Fruit fly (Drosophila melanogaster) whole organism, embryonic: ENCODE results near the gene CG8191.

Experiments used
- ATbp ChIP-seq: fragments of 200-800 bp; sonication (Bioruptor generic); optimal IDR thresholded peaks from 2 replicates; lab custom pipeline; 2017; ENCODE audit warnings: missing biosample characterization, mild to moderate bottlenecking, missing genetic modification characterization, missing genetic modification reagents
- BEAF-32 ChIP-seq: fragments of 200-800 bp; sonication (Bioruptor generic); optimal IDR thresholded peaks from 3 replicates; lab custom pipeline; 2017; ENCODE audit warnings: missing biosample characterization, missing genetic modification characterization, mild to moderate bottlenecking, moderate library complexity, missing genetic modification reagents
- CG10209 ChIP-seq: fragments of 200-800 bp; sonication (Bioruptor generic); optimal IDR thresholded peaks from 3 replicates; lab custom pipeline; 2017; ENCODE audit warnings: missing biosample characterization, mild to moderate bottlenecking, missing genetic modification characterization, missing genetic modification reagents
- CG11504 ChIP-seq: fragments of 200-800 bp; sonication (Bioruptor generic); optimal IDR thresholded peaks from 3 replicates; lab custom pipeline; 2019; ENCODE audit warnings: missing biosample characterization, mild to moderate bottlenecking, missing genetic modification characterization, moderate library complexity
- CG11695 ChIP-seq: fragments of 200-800 bp; sonication (Bioruptor generic); IDR thresholded peaks from 3 replicates; pipeline ENCODE4 v1.3.6; 2022; ENCODE audit warnings: missing biosample characterization, missing genetic modification characterization
- CG15696 ChIP-seq: fragments of 200-800 bp; sonication (Bioruptor generic); optimal IDR thresholded peaks from 2 replicates; lab custom pipeline; 2019; ENCODE audit warnings: missing biosample characterization, mild to moderate bottlenecking, missing genetic modification characterization, moderate library complexity
- CG16815 ChIP-seq: fragments of 200-800 bp; sonication (Bioruptor generic); optimal IDR thresholded peaks from 3 replicates; lab custom pipeline; 2017; ENCODE audit warnings: missing biosample characterization, mild to moderate bottlenecking, missing genetic modification characterization
- CG1792 ChIP-seq: fragments of 200-800 bp; sonication (Bioruptor generic); optimal IDR thresholded peaks from 2 replicates; lab custom pipeline; 2016; ENCODE audit warnings: missing biosample characterization, missing genetic modification characterization
- CG18764 ChIP-seq: fragments of 200-800 bp; sonication (Bioruptor generic); optimal IDR thresholded peaks from 3 replicates; lab custom pipeline; 2016; ENCODE audit warnings: missing biosample characterization, missing genetic modification characterization
- CG2875 ChIP-seq: fragments of 200-800 bp; sonication (Bioruptor generic); optimal IDR thresholded peaks from 2 replicates; lab custom pipeline; 2017; ENCODE audit warnings: missing biosample characterization, mild to moderate bottlenecking, missing genetic modification characterization, missing genetic modification reagents
- CG33557 ChIP-seq: fragments of 200-800 bp; sonication (Bioruptor generic); optimal IDR thresholded peaks from 2 replicates; lab custom pipeline; 2019; ENCODE audit warnings: missing biosample characterization, mild to moderate bottlenecking, missing genetic modification characterization, moderate library complexity
- CG4282 ChIP-seq: fragments of 200-800 bp; sonication (Bioruptor generic); optimal IDR thresholded peaks from 2 replicates; lab custom pipeline; 2016; ENCODE audit warnings: missing biosample characterization, missing genetic modification characterization
- CG4730 ChIP-seq: fragments of 200-800 bp; sonication (Bioruptor generic); IDR thresholded peaks from 2 replicates; pipeline ENCODE4 v1.3.6; 2022; ENCODE audit warnings: missing biosample characterization, missing genetic modification characterization
- CG4854 ChIP-seq: fragments of 200-800 bp; sonication (Bioruptor generic); optimal IDR thresholded peaks from 2 replicates; lab custom pipeline; 2016; ENCODE audit warnings: missing biosample characterization, missing genetic modification characterization, inconsistent platforms
- CG6272 ChIP-seq: fragments of 200-800 bp; sonication (Bioruptor generic); IDR thresholded peaks from 2 replicates; pipeline ENCODE4 v1.3.6; 2022; ENCODE audit warnings: missing biosample characterization, missing genetic modification characterization
- CG7556 ChIP-seq: fragments of 200-800 bp; sonication (Bioruptor generic); optimal IDR thresholded peaks from 2 replicates; lab custom pipeline; 2017; ENCODE audit warnings: missing biosample characterization, mild to moderate bottlenecking, missing genetic modification characterization
- CG7839 ChIP-seq: fragments of 200-800 bp; sonication (Bioruptor generic); optimal IDR thresholded peaks from 3 replicates; lab custom pipeline; 2018; ENCODE audit warnings: missing biosample characterization, mild to moderate bottlenecking, missing genetic modification characterization, moderate library complexity
- CG8089 ChIP-seq: fragments of 200-800 bp; sonication (Bioruptor generic); optimal IDR thresholded peaks from 3 replicates; lab custom pipeline; 2016; ENCODE audit warnings: missing biosample characterization, missing genetic modification characterization
- CG8281 ChIP-seq: fragments of 200-800 bp; sonication (Bioruptor generic); optimal IDR thresholded peaks from 2 replicates; lab custom pipeline; 2018; ENCODE audit warnings: missing biosample characterization, mild to moderate bottlenecking, missing genetic modification characterization, moderate library complexity
- Camta ChIP-seq: fragments of 200-800 bp; sonication (Bioruptor generic); optimal IDR thresholded peaks from 2 replicates; lab custom pipeline; 2016; ENCODE audit warnings: missing biosample characterization, missing genetic modification characterization
- HmgZ ChIP-seq: fragments of 200-800 bp; sonication (Bioruptor generic); optimal IDR thresholded peaks from 2 replicates; lab custom pipeline; 2018; ENCODE audit warnings: missing biosample characterization, mild to moderate bottlenecking, missing genetic modification characterization
- Hr78 ChIP-seq, 2 experiments: fragments of 200-800 bp in 1 of 2; fragments of >200 bp in 1 of 2; sonication (Bioruptor generic) in 1 of 2; optimal IDR thresholded peaks; 2 replicates each; lab custom pipeline; 2017 to 2019; ENCODE audit warnings: missing biosample characterization in 2 of 2, missing genetic modification characterization in 2 of 2, mild to moderate bottlenecking in 1 of 2, moderate library complexity in 1 of 2
- NC2β ChIP-seq: fragments of 200-800 bp; sonication (Bioruptor generic); optimal IDR thresholded peaks from 2 replicates; lab custom pipeline; 2016; ENCODE audit warnings: missing biosample characterization, missing genetic modification characterization
- Scr ChIP-seq: fragments of 200-800 bp; sonication (Bioruptor generic); IDR thresholded peaks from 2 replicates; pipeline ENCODE4 v1.3.6; 2022; ENCODE audit warnings: missing biosample characterization, missing genetic modification characterization; ENCODE audit not compliant: partially characterized antibody
- Sry-β ChIP-seq: fragments of 200-800 bp; sonication (Bioruptor generic); optimal IDR thresholded peaks from 2 replicates; lab custom pipeline; 2018; ENCODE audit warnings: missing biosample characterization, mild to moderate bottlenecking, missing genetic modification characterization, moderate library complexity
- Xbp1 ChIP-seq: fragments of 200-800 bp; sonication (Bioruptor generic); optimal IDR thresholded peaks from 3 replicates; lab custom pipeline; 2016; ENCODE audit warnings: missing biosample characterization, mild to moderate bottlenecking, missing genetic modification characterization
- bsh ChIP-seq, 2 experiments: fragments of 200-800 bp; sonication (Bioruptor generic); optimal IDR thresholded peaks; 2 replicates each; lab custom pipeline; 2017 to 2018; ENCODE audit warnings: mild to moderate bottlenecking in 2 of 2, missing biosample characterization in 2 of 2, missing genetic modification characterization in 2 of 2, moderate library complexity in 1 of 2
- cas ChIP-seq: fragments of 200-800 bp; sonication (Bioruptor generic); IDR thresholded peaks from 2 replicates; pipeline ENCODE4 v1.3.6; 2022; ENCODE audit warnings: missing biosample characterization, missing genetic modification characterization
- chinmo ChIP-seq: fragments of 200-800 bp; sonication (Bioruptor generic); IDR thresholded peaks from 4 replicates; pipeline ENCODE4 v1.3.6; 2022; ENCODE audit warnings: missing biosample characterization, missing genetic modification characterization; ENCODE audit not compliant: partially characterized antibody
- da ChIP-seq: fragments of 200-800 bp; sonication (Bioruptor generic); optimal IDR thresholded peaks from 2 replicates; lab custom pipeline; 2016; ENCODE audit warnings: missing biosample characterization, missing genetic modification characterization
- dati ChIP-seq: fragments of 200-800 bp; sonication (Bioruptor generic); IDR thresholded peaks from 2 replicates; pipeline ENCODE4 v1.3.6; 2022; ENCODE audit warnings: missing biosample characterization, missing genetic modification characterization
- emc ChIP-seq: fragments of 200-800 bp; sonication (Bioruptor generic); optimal IDR thresholded peaks from 2 replicates; lab custom pipeline; 2016; ENCODE audit warnings: missing biosample characterization, missing genetic modification characterization
- grau ChIP-seq: fragments of 200-800 bp; optimal IDR thresholded peaks from 3 replicates; lab custom pipeline; 2019; ENCODE audit warnings: missing biosample characterization, mild to moderate bottlenecking, missing genetic modification characterization, moderate library complexity
- gsb-n ChIP-seq: fragments of 200-800 bp; sonication (Bioruptor generic); optimal IDR thresholded peaks from 3 replicates; lab custom pipeline; 2018; ENCODE audit warnings: missing biosample characterization, mild to moderate bottlenecking, missing genetic modification characterization
- hkb ChIP-seq, 2 experiments: fragments of 200-800 bp in 1 of 2; fragments of >200 bp in 1 of 2; sonication (Bioruptor generic) in 1 of 2; IDR thresholded peaks in 1 of 2; optimal IDR thresholded peaks in 1 of 2; 2 replicates each; pipeline versions ENCODE4 v1.3.6 to Lab custom; 2017 to 2022; ENCODE audit warnings: missing biosample characterization in 1 of 2, missing genetic modification characterization in 1 of 2
- hth ChIP-seq: fragments of >200 bp; optimal IDR thresholded peaks from 2 replicates; lab custom pipeline; 2017; ENCODE audit warnings: inconsistent platforms
- kay ChIP-seq: fragments of 200-800 bp; sonication (Bioruptor generic); optimal IDR thresholded peaks from 2 replicates; lab custom pipeline; 2016; ENCODE audit warnings: missing biosample characterization, missing genetic modification characterization
- lov ChIP-seq, 2 experiments: fragments of 200-800 bp in 1 of 2; fragments of >200 bp in 1 of 2; sonication (Bioruptor generic) in 1 of 2; IDR thresholded peaks in 1 of 2; optimal IDR thresholded peaks in 1 of 2; 2 replicates in 1 of 2; 3 replicates in 1 of 2; pipeline versions ENCODE4 v1.3.6 to Lab custom; 2017 to 2022; ENCODE audit warnings: missing biosample characterization in 1 of 2, missing genetic modification characterization in 1 of 2
- mld ChIP-seq: fragments of 200-800 bp; sonication (Bioruptor generic); IDR thresholded peaks from 3 replicates; pipeline ENCODE4 v1.3.6; 2022; ENCODE audit warnings: missing biosample characterization, missing genetic modification characterization; ENCODE audit not compliant: partially characterized antibody
- org-1 ChIP-seq: fragments of 200-800 bp; sonication (Bioruptor generic); optimal IDR thresholded peaks from 2 replicates; lab custom pipeline; 2017; ENCODE audit warnings: missing biosample characterization, missing genetic modification characterization
- ranshi ChIP-seq: fragments of 200-800 bp; sonication (Bioruptor generic); IDR thresholded peaks from 2 replicates; pipeline ENCODE4 v1.3.6; 2022; ENCODE audit warnings: missing biosample characterization, missing genetic modification characterization
- ro ChIP-seq: fragments of 200-800 bp; sonication (Bioruptor generic); IDR thresholded peaks from 2 replicates; pipeline ENCODE4 v1.3.6; 2022; ENCODE audit warnings: missing biosample characterization, missing genetic modification characterization
- sens-2 ChIP-seq: fragments of 200-800 bp; sonication (Bioruptor generic); IDR thresholded peaks from 2 replicates; pipeline ENCODE4 v1.3.6; 2022; ENCODE audit warnings: missing biosample characterization, missing genetic modification characterization
- sqz ChIP-seq: fragments of 200-800 bp; sonication (Bioruptor generic); optimal IDR thresholded peaks from 3 replicates; lab custom pipeline; 2018; ENCODE audit warnings: missing biosample characterization, mild to moderate bottlenecking, missing genetic modification characterization
- sr ChIP-seq: fragments of 200-800 bp; sonication (Bioruptor generic); IDR thresholded peaks from 3 replicates; pipeline ENCODE4 v1.3.6; 2022; ENCODE audit warnings: missing biosample characterization, missing genetic modification characterization
- stc ChIP-seq: fragments of 200-800 bp; sonication (Bioruptor generic); IDR thresholded peaks from 2 replicates; pipeline ENCODE4 v1.3.6; 2022; ENCODE audit warnings: missing biosample characterization, missing genetic modification characterization
- tio ChIP-seq: fragments of 200-800 bp; sonication (Bioruptor generic); optimal IDR thresholded peaks from 2 replicates; lab custom pipeline; 2017; ENCODE audit warnings: missing biosample characterization, missing genetic modification characterization, inconsistent platforms
- usp ChIP-seq: fragments of >200 bp; optimal IDR thresholded peaks from 2 replicates; lab custom pipeline; 2017; ENCODE audit warnings: missing biosample characterization, missing genetic modification characterization

CG8191 gene

dm6 chrX:15760447-15761297 lies 28.7 kb downstream of the CG8191 start, which contains the start of the genes Graf and mRpL3 (continued):
- peak; percentile 94 for TF ChIP-seq chinmo
- TF ChIP-seq HmgZ (tag; lab: Kevin White, UChicago), result no peak
- TF ChIP-seq bsh (GFP tag; optimal IDR thresholded peaks at IDR 0.05; lab: Kevin White, UChicago), result no peak
- no peak for TF ChIP-seq hth
- TF ChIP-seq sqz (GFP tag; lab: Kevin White, UChicago), result peak; percentile 52
- no peak for TF ChIP-seq tio (GFP tag; lab: Kevin White, UChicago)
- TF ChIP-seq dati (GFP tag; lab: Robert Waterston, UW), result no peak
- TF ChIP-seq CG15696, result no peak
- no peak for TF ChIP-seq ATbp
- TF ChIP-seq CG11695 (GFP tag; lab: Robert Waterston, UW), result 0 out of 3 replicates have a peak, but pooled peaks have one; percentile 22
- TF ChIP-seq org-1 (GFP tag; lab: Kevin White, UChicago), result no peak
- TF ChIP-seq sens-2, result no peak
- no peak for TF ChIP-seq usp
- no peak for TF ChIP-seq CG4282 (GFP tag; lab: Kevin White, UChicago)
- TF ChIP-seq mld (GFP tag; lab: Robert Waterston, UW), result peak; percentile 92
- no peak for TF ChIP-seq NC2β (GFP tag; lab: Kevin White, UChicago)
- TF ChIP-seq CG1792 (GFP tag; lab: Kevin White, UChicago), result no peak
- TF ChIP-seq kay (GFP tag; lab: Kevin White, UChicago), result no peak
- TF ChIP-seq emc (GFP tag; lab: Kevin White, UChicago), result no peak
- no peak for TF ChIP-seq ro
- TF ChIP-seq BEAF-32 (GFP tag; lab: Kevin White, UChicago), result peak; percentile 86
- TF ChIP-seq Hr78 (GFP tag; optimal IDR thresholded peaks at IDR 0.05; lab: Kevin White, UChicago), result peak in 1 of 2 experiments; percentile 23
- no peak for TF ChIP-seq CG7556 (GFP tag; lab: Kevin White, UChicago)
- TF ChIP-seq CG16815, result no peak
- no peak for TF ChIP-seq CG11504
- TF ChIP-seq CG8281 (tag; lab: Kevin White, UChicago), result no peak
- no peak for TF ChIP-seq CG8089 (GFP tag; lab: Kevin White, UChicago)
- TF ChIP-seq grau (tag; lab: Kevin White, UChicago), result no peak
- no peak for TF ChIP-seq da (GFP tag; lab: Kevin White, UChicago)
- TF ChIP-seq Xbp1 (GFP tag; lab: Kevin White, UChicago), result no peak
- TF ChIP-seq CG10209 (GFP tag; lab: Kevin White, UChicago), result no peak
- TF ChIP-seq CG2875, result no peak
- no peak for TF ChIP-seq lov (optimal IDR thresholded peaks at IDR 0.05; lab: Kevin White, UChicago)
- TF ChIP-seq lov (GFP tag; IDR thresholded peaks at IDR 0.05; lab: Robert Waterston, UW), result no peak
- peak; percentile 86 for TF ChIP-seq Scr (GFP tag; lab: Robert Waterston, UW)
- no peak for TF ChIP-seq CG7839 (tag; lab: Kevin White, UChicago)
- TF ChIP-seq Camta (GFP tag; lab: Kevin White, UChicago), result no peak
- no peak for TF ChIP-seq hkb (optimal IDR thresholded peaks at IDR 0.05; lab: Kevin White, UChicago)
- no peak for TF ChIP-seq hkb (GFP tag; IDR thresholded peaks at IDR 0.05; lab: Robert Waterston, UW)
- no peak for TF ChIP-seq CG33557 (GFP tag; lab: Kevin White, UChicago)
- TF ChIP-seq CG18764 (GFP tag; lab: Kevin White, UChicago), result no peak
- no peak for TF ChIP-seq gsb-n (tag; lab: Kevin White, UChicago)
- TF ChIP-seq cas (GFP tag; lab: Robert Waterston, UW), result no peak
- TF ChIP-seq Sry-β, result no peak
- TF ChIP-seq CG4854 (GFP tag; lab: Kevin White, UChicago), result no peak
- TF ChIP-seq stc (GFP tag; lab: Robert Waterston, UW), result no peak
- no peak for TF ChIP-seq ranshi (GFP tag; lab: Robert Waterston, UW)
- TF ChIP-seq CG6272 (GFP tag; lab: Robert Waterston, UW), result no peak
- TF ChIP-seq sr (GFP tag; lab: Robert Waterston, UW), result no peak
- no peak for TF ChIP-seq CG4730 (GFP tag; lab: Robert Waterston, UW)
